Fruit fly (Drosophila melanogaster) whole organism, embryonic: ENCODE results near the gene Ptp10D.

Experiments used
- Aef1 ChIP-seq: fragments of 200-800 bp; sonication (Bioruptor generic); IDR thresholded peaks from 3 replicates; pipeline ENCODE4 v1.3.6; 2022; ENCODE audit warnings: missing biosample characterization, missing genetic modification characterization
- B-H1 ChIP-seq: fragments of 200-800 bp; sonication (Bioruptor generic); IDR thresholded peaks from 3 replicates; pipeline ENCODE4 v1.3.6; 2022; ENCODE audit warnings: missing biosample characterization, missing genetic modification characterization
- B-H2 ChIP-seq: fragments of 200-800 bp; sonication (Bioruptor generic); optimal IDR thresholded peaks from 2 replicates; lab custom pipeline; 2018; ENCODE audit warnings: missing biosample characterization, mild to moderate bottlenecking, missing genetic modification characterization
- BtbVII ChIP-seq: fragments of 200-800 bp; sonication (Bioruptor generic); optimal IDR thresholded peaks from 3 replicates; lab custom pipeline; 2017; ENCODE audit warnings: missing biosample characterization, mild to moderate bottlenecking, missing genetic modification characterization
- C15 ChIP-seq: fragments of 200-800 bp; sonication (Bioruptor generic); IDR thresholded peaks from 3 replicates; pipeline ENCODE4 v1.3.6; 2022; ENCODE audit warnings: missing biosample characterization, missing genetic modification characterization
- CG10147 ChIP-seq: fragments of 200-800 bp; sonication (Bioruptor generic); optimal IDR thresholded peaks from 2 replicates; lab custom pipeline; 2019; ENCODE audit warnings: missing biosample characterization, mild to moderate bottlenecking, missing genetic modification characterization, moderate library complexity
- CG10565 ChIP-seq: fragments of 200-800 bp; sonication (Bioruptor generic); optimal IDR thresholded peaks from 3 replicates; lab custom pipeline; 2016; ENCODE audit warnings: missing biosample characterization, mild to moderate bottlenecking, missing genetic modification characterization
- CG11723 ChIP-seq: fragments of 200-800 bp; sonication (Bioruptor generic); optimal IDR thresholded peaks from 2 replicates; lab custom pipeline; 2017; ENCODE audit warnings: missing biosample characterization, mild to moderate bottlenecking, missing genetic modification characterization
- CG14667 ChIP-seq: fragments of 200-800 bp; sonication (Bioruptor generic); IDR thresholded peaks from 2 replicates; pipeline ENCODE4 v1.3.6; 2022; ENCODE audit warnings: missing biosample characterization, missing genetic modification characterization
- CG14965 ChIP-seq: fragments of 200-800 bp; sonication (Bioruptor generic); optimal IDR thresholded peaks from 2 replicates; lab custom pipeline; 2016; ENCODE audit warnings: missing biosample characterization, missing genetic modification characterization, borderline replicate concordance
- CG1529 ChIP-seq: fragments of 200-800 bp; sonication (Bioruptor generic); optimal IDR thresholded peaks from 3 replicates; lab custom pipeline; 2018; ENCODE audit warnings: missing biosample characterization, missing genetic modification characterization
- CG15479 ChIP-seq: fragments of 200-800 bp; sonication (Bioruptor generic); optimal IDR thresholded peaks from 3 replicates; lab custom pipeline; 2019; ENCODE audit warnings: missing biosample characterization, mild to moderate bottlenecking, missing genetic modification characterization, moderate library complexity
- CG17568 ChIP-seq: fragments of 200-800 bp; sonication (Bioruptor generic); optimal IDR thresholded peaks from 2 replicates; lab custom pipeline; 2018; ENCODE audit warnings: missing biosample characterization, mild to moderate bottlenecking, missing genetic modification characterization, moderate library complexity
- CG17829 ChIP-seq: fragments of 200-800 bp; optimal IDR thresholded peaks from 2 replicates; lab custom pipeline; 2019; ENCODE audit warnings: missing biosample characterization, mild to moderate bottlenecking, missing genetic modification characterization, moderate library complexity
- CG18262 ChIP-seq: fragments of 200-800 bp; optimal IDR thresholded peaks from 3 replicates; lab custom pipeline; 2019; ENCODE audit warnings: missing biosample characterization, mild to moderate bottlenecking, missing genetic modification characterization, moderate library complexity
- CG34422 ChIP-seq: fragments of 200-800 bp; sonication (Bioruptor generic); IDR thresholded peaks from 3 replicates; pipeline ENCODE4 v1.3.6; 2022; ENCODE audit warnings: missing biosample characterization, missing genetic modification characterization
- CG42726 ChIP-seq: fragments of 200-800 bp; sonication (Bioruptor generic); IDR thresholded peaks from 2 replicates; pipeline ENCODE4 v1.3.6; 2022; ENCODE audit warnings: missing biosample characterization, missing genetic modification characterization; ENCODE audit not compliant: partially characterized antibody
- CkIIα-i1 ChIP-seq: fragments of 200-800 bp; sonication (Bioruptor generic); IDR thresholded peaks from 2 replicates; pipeline ENCODE4 v1.3.6; 2022; ENCODE audit warnings: missing biosample characterization, missing genetic modification characterization
- Fer2 ChIP-seq: fragments of 200-800 bp; sonication (Bioruptor generic); optimal IDR thresholded peaks from 2 replicates; lab custom pipeline; 2018; ENCODE audit warnings: missing biosample characterization, mild to moderate bottlenecking, missing genetic modification characterization, moderate library complexity
- Gsc ChIP-seq: fragments of 200-800 bp; sonication (Bioruptor generic); IDR thresholded peaks from 2 replicates; pipeline ENCODE4 v1.3.6; 2022; ENCODE audit warnings: missing biosample characterization, missing genetic modification characterization
- HHEX ChIP-seq: fragments of 200-800 bp; sonication (Bioruptor generic); optimal IDR thresholded peaks from 3 replicates; lab custom pipeline; 2017; ENCODE audit warnings: missing biosample characterization, mild to moderate bottlenecking, missing genetic modification characterization, missing genetic modification reagents
- Hmr ChIP-seq: fragments of 200-800 bp; sonication (Bioruptor generic); optimal IDR thresholded peaks from 3 replicates; lab custom pipeline; 2017; ENCODE audit warnings: mild to moderate bottlenecking, missing biosample characterization, missing genetic modification reagents, missing genetic modification characterization
- Hr3 ChIP-seq: fragments of 200-800 bp; sonication (Bioruptor generic); optimal IDR thresholded peaks from 3 replicates; lab custom pipeline; 2016; ENCODE audit warnings: missing biosample characterization, missing genetic modification characterization
- Hr39 ChIP-seq: fragments of >200 bp; optimal IDR thresholded peaks from 2 replicates; lab custom pipeline; 2017
- MTF-1 ChIP-seq: fragments of 200-800 bp; sonication (Bioruptor generic); optimal IDR thresholded peaks from 2 replicates; lab custom pipeline; 2018; ENCODE audit warnings: missing biosample characterization, mild to moderate bottlenecking, missing genetic modification characterization, borderline replicate concordance
- Med ChIP-seq: fragments of 200-800 bp; sonication (Bioruptor generic); peaks from one replicate; lab custom pipeline; 2016; ENCODE audit warnings: missing biosample characterization, missing genetic modification characterization, mild to moderate bottlenecking, inconsistent platforms, moderate library complexity
- Ravus ChIP-seq: fragments of 200-800 bp; sonication (Bioruptor generic); IDR thresholded peaks from 2 replicates; pipeline ENCODE4 v1.3.6; 2022; ENCODE audit warnings: missing biosample characterization, missing genetic modification characterization
- Six4 ChIP-seq: fragments of 200-800 bp; sonication (Bioruptor generic); optimal IDR thresholded peaks from 2 replicates; lab custom pipeline; 2016; ENCODE audit warnings: missing biosample characterization, missing genetic modification characterization
- Sox102F ChIP-seq: fragments of 200-800 bp; sonication (Bioruptor generic); optimal IDR thresholded peaks from 2 replicates; lab custom pipeline; 2018; ENCODE audit warnings: missing biosample characterization, mild to moderate bottlenecking, missing genetic modification characterization, moderate library complexity
- Vsx1 ChIP-seq: fragments of 200-800 bp; sonication (Bioruptor generic); optimal IDR thresholded peaks from 2 replicates; lab custom pipeline; 2017; ENCODE audit warnings: missing biosample characterization, mild to moderate bottlenecking, missing genetic modification characterization, missing genetic modification reagents
- ash1 ChIP-seq: fragments of 200-800 bp; sonication (Bioruptor generic); optimal IDR thresholded peaks from 2 replicates; lab custom pipeline; 2018; ENCODE audit warnings: missing biosample characterization, mild to moderate bottlenecking, missing genetic modification characterization
- crp ChIP-seq, 2 experiments: fragments of 200-800 bp; sonication (Bioruptor generic); optimal IDR thresholded peaks; 2 replicates in 1 of 2; 3 replicates in 1 of 2; lab custom pipeline; 2017; ENCODE audit warnings: missing biosample characterization in 2 of 2, missing genetic modification characterization in 2 of 2, mild to moderate bottlenecking in 1 of 2, moderate library complexity in 1 of 2
- dm ChIP-seq: fragments of 200-800 bp; sonication (Bioruptor generic); optimal IDR thresholded peaks from 3 replicates; lab custom pipeline; 2016; ENCODE audit warnings: missing biosample characterization, missing genetic modification characterization
- grau ChIP-seq: fragments of 200-800 bp; optimal IDR thresholded peaks from 3 replicates; lab custom pipeline; 2019; ENCODE audit warnings: missing biosample characterization, mild to moderate bottlenecking, missing genetic modification characterization, moderate library complexity
- hb ChIP-seq: fragments of 200-800 bp; sonication (Bioruptor generic); IDR thresholded peaks from 3 replicates; pipeline ENCODE4 v1.3.6; 2022; ENCODE audit warnings: missing biosample characterization, missing genetic modification characterization; ENCODE audit not compliant: partially characterized antibody
- hbn ChIP-seq: fragments of 200-800 bp; sonication (Bioruptor generic); IDR thresholded peaks from 2 replicates; pipeline ENCODE4 v1.3.6; 2022; ENCODE audit warnings: missing biosample characterization, missing genetic modification characterization; ENCODE audit not compliant: partially characterized antibody
- hth ChIP-seq: fragments of >200 bp; optimal IDR thresholded peaks from 2 replicates; lab custom pipeline; 2017; ENCODE audit warnings: inconsistent platforms
- ken ChIP-seq: fragments of 200-800 bp; sonication (Bioruptor generic); IDR thresholded peaks from 3 replicates; pipeline ENCODE4 v1.3.6; 2022; ENCODE audit warnings: missing biosample characterization, missing genetic modification characterization
- lab ChIP-seq: fragments of 200-800 bp; sonication (Bioruptor generic); optimal IDR thresholded peaks from 3 replicates; lab custom pipeline; 2017; ENCODE audit warnings: missing biosample characterization, missing genetic modification characterization, mild to moderate bottlenecking, moderate library complexity, missing genetic modification reagents
- lola ChIP-seq, 3 experiments: fragments of >200 bp in 2 of 3; fragments of 200-800 bp in 1 of 3; sonication (Bioruptor generic) in 1 of 3; optimal IDR thresholded peaks; 2 replicates each; lab custom pipeline; 2017 to 2019; ENCODE audit warnings: missing biosample characterization in 3 of 3, missing genetic modification characterization in 3 of 3, mild to moderate bottlenecking in 1 of 3, moderate library complexity in 1 of 3
- pb ChIP-seq: fragments of 200-800 bp; sonication (Bioruptor generic); optimal IDR thresholded peaks from 3 replicates; lab custom pipeline; 2016; ENCODE audit warnings: missing biosample characterization, missing genetic modification characterization
- psq ChIP-seq: fragments of 200-800 bp; sonication (Bioruptor generic); optimal IDR thresholded peaks from 2 replicates; lab custom pipeline; 2017; ENCODE audit warnings: missing biosample characterization, missing genetic modification characterization
- ranshi ChIP-seq: fragments of 200-800 bp; sonication (Bioruptor generic); IDR thresholded peaks from 2 replicates; pipeline ENCODE4 v1.3.6; 2022; ENCODE audit warnings: missing biosample characterization, missing genetic modification characterization
- ro ChIP-seq: fragments of 200-800 bp; sonication (Bioruptor generic); IDR thresholded peaks from 2 replicates; pipeline ENCODE4 v1.3.6; 2022; ENCODE audit warnings: missing biosample characterization, missing genetic modification characterization
- scrt ChIP-seq: fragments of 200-800 bp; sonication (Bioruptor generic); optimal IDR thresholded peaks from 2 replicates; lab custom pipeline; 2018; ENCODE audit warnings: missing biosample characterization, mild to moderate bottlenecking, missing genetic modification characterization, moderate library complexity
- sens ChIP-seq: fragments of 200-800 bp; sonication (Bioruptor generic); peaks from one replicate; lab custom pipeline; 2016; ENCODE audit warnings: missing biosample characterization, missing genetic modification characterization
- trh ChIP-seq: fragments of 200-800 bp; sonication (Bioruptor generic); optimal IDR thresholded peaks from 2 replicates; lab custom pipeline; 2016; ENCODE audit warnings: missing biosample characterization, missing genetic modification characterization
- tup ChIP-seq: fragments of 200-800 bp; sonication (Bioruptor generic); optimal IDR thresholded peaks from 2 replicates; lab custom pipeline; 2016; ENCODE audit warnings: missing biosample characterization, mild to moderate bottlenecking, missing genetic modification characterization, moderate library complexity
- wek ChIP-seq: fragments of 200-800 bp; sonication (Bioruptor generic); optimal IDR thresholded peaks from 3 replicates; lab custom pipeline; 2018; ENCODE audit warnings: missing biosample characterization, mild to moderate bottlenecking, missing genetic modification characterization, moderate library complexity
- zen2 ChIP-seq: fragments of 200-800 bp; sonication (Bioruptor generic); IDR thresholded peaks from 3 replicates; pipeline ENCODE4 v1.3.6; 2022; ENCODE audit warnings: missing biosample characterization, missing genetic modification characterization; ENCODE audit not compliant: partially characterized antibody

Gene Ptp10D

dm6 chrX:11576540-11576939 lies 45.3 kb upstream of the Ptp10D start, which contains the start of gene CG11695 (continued):
- no peak for TF ChIP-seq scrt (GFP tag; lab: Kevin White, UChicago)
- peak in 1 of 3 experiments; percentile 58 for TF ChIP-seq lola (GFP tag; optimal IDR thresholded peaks at IDR 0.05; lab: Kevin White, UChicago)
- no peak for TF ChIP-seq Vsx1 (GFP tag; lab: Kevin White, UChicago)
- TF ChIP-seq trh: peak; percentile 35
- peak; percentile 47 for TF ChIP-seq Fer2
- peak; percentile 13 for TF ChIP-seq CG11723 (GFP tag; lab: Kevin White, UChicago)
- TF ChIP-seq B-H2 (GFP tag; lab: Kevin White, UChicago): peak; percentile 79
- TF ChIP-seq ken (GFP tag; lab: Robert Waterston, UW): 0 out of 3 replicates have a peak, but pooled peaks have one; percentile 18
- peak; percentile 48; the same call in 2 of the 3 replicates for TF ChIP-seq Aef1
- no peak for TF ChIP-seq pb
- TF ChIP-seq MTF-1 (GFP tag; lab: Kevin White, UChicago): no peak
- TF ChIP-seq hb (GFP tag; lab: Robert Waterston, UW): no peak
- TF ChIP-seq B-H1 (GFP tag; lab: Robert Waterston, UW): peak; percentile 45; the same call in 2 of the 3 replicates
- TF ChIP-seq CG17568 (GFP tag; lab: Kevin White, UChicago): no peak
- TF ChIP-seq Six4 (GFP tag; lab: Kevin White, UChicago): peak; percentile 3
- TF ChIP-seq tup (GFP tag; lab: Kevin White, UChicago): no peak
- TF ChIP-seq Gsc (GFP tag; lab: Robert Waterston, UW): no peak
- TF ChIP-seq CG10147 (GFP tag; lab: Kevin White, UChicago): peak; percentile 71
- no peak for TF ChIP-seq dm (GFP tag; lab: Kevin White, UChicago)
- TF ChIP-seq hbn (GFP tag; lab: Robert Waterston, UW): no peak
- no peak for TF ChIP-seq CG42726 (GFP tag; lab: Robert Waterston, UW)
- TF ChIP-seq psq (GFP tag; lab: Kevin White, UChicago): no peak
- peak; percentile 68 for TF ChIP-seq CG17829 (tag; lab: Kevin White, UChicago)
- TF ChIP-seq CkIIα-i1 (GFP tag; lab: Robert Waterston, UW): no peak
- TF ChIP-seq HHEX: peak; percentile 18
- TF ChIP-seq CG1529 (GFP tag; lab: Kevin White, UChicago): no peak
- peak; percentile 62 for TF ChIP-seq Hmr (GFP tag; lab: Kevin White, UChicago)
- TF ChIP-seq BtbVII: peak; percentile 16
- TF ChIP-seq CG15479 (GFP tag; lab: Kevin White, UChicago): no peak
- TF ChIP-seq CG14667 (GFP tag; lab: Robert Waterston, UW): peak; percentile 36; the same call in 1 of the 2 replicates
- TF ChIP-seq ro: no peak
- peak; percentile 70 for TF ChIP-seq CG34422 (GFP tag; lab: Robert Waterston, UW)
- peak; percentile 45; the same call in 1 of the 2 replicates for TF ChIP-seq ranshi
- TF ChIP-seq Med (GFP tag; lab: Kevin White, UChicago): peak; percentile 91
- no peak for TF ChIP-seq hth
- no peak for TF ChIP-seq CG10565 (GFP tag; lab: Kevin White, UChicago)
- TF ChIP-seq crp (GFP tag; optimal IDR thresholded peaks at IDR 0.05; lab: Kevin White, UChicago): peak in 1 of 2 experiments; percentile 67
- no peak for TF ChIP-seq ash1
- TF ChIP-seq grau: peak; percentile 77
- TF ChIP-seq CG18262: peak; percentile 62
- peak; percentile 92 for TF ChIP-seq sens (GFP tag; lab: Kevin White, UChicago)
- no peak for TF ChIP-seq CG14965
- TF ChIP-seq Hr39: no peak
- no peak for TF ChIP-seq C15 (GFP tag; lab: Robert Waterston, UW)
- no peak for TF ChIP-seq wek
- no peak for TF ChIP-seq Sox102F (GFP tag; lab: Kevin White, UChicago)
- no peak; the same call in 1 of the 2 replicates for TF ChIP-seq Ravus
- TF ChIP-seq lab (GFP tag; lab: Kevin White, UChicago): peak; percentile 75
- no peak for TF ChIP-seq zen2 (GFP tag; lab: Robert Waterston, UW)
- peak; percentile 60 for TF ChIP-seq Hr3 (GFP tag; lab: Kevin White, UChicago)
